Fruit fly (Drosophila melanogaster) whole organism, adult: ENCODE data around the gene CG32264.

ENCODE experiments used
- CG11617 ChIP-seq: fragments of 200-800 bp; sonication (Bioruptor generic); optimal IDR thresholded peaks from 2 replicates; lab custom pipeline; 2017; ENCODE audit warnings: mild to moderate bottlenecking, missing biosample characterization, missing genetic modification reagents, missing genetic modification characterization
- CG5204 ChIP-seq: fragments of 200-800 bp; sonication (Bioruptor generic); optimal IDR thresholded peaks from 2 replicates; lab custom pipeline; 2016; ENCODE audit warnings: missing biosample characterization, missing genetic modification characterization
- CG7045 ChIP-seq: fragments of 200-800 bp; sonication (Bioruptor generic); optimal IDR thresholded peaks from 2 replicates; lab custom pipeline; 2017; ENCODE audit warnings: missing biosample characterization, mild to moderate bottlenecking, missing genetic modification characterization
- CG7101 ChIP-seq: fragments of 200-800 bp; sonication (Bioruptor generic); optimal IDR thresholded peaks from 2 replicates; lab custom pipeline; 2018; ENCODE audit warnings: missing biosample characterization, mild to moderate bottlenecking, missing genetic modification characterization, moderate library complexity
- Clk ChIP-seq: fragments of 200-800 bp; sonication (Bioruptor generic); optimal IDR thresholded peaks from 2 replicates; lab custom pipeline; 2017; ENCODE audit warnings: missing biosample characterization, missing genetic modification characterization
- Hr96 ChIP-seq: fragments of 200-800 bp; sonication (Bioruptor generic); optimal IDR thresholded peaks from 2 replicates; lab custom pipeline; 2016; ENCODE audit warnings: missing biosample characterization, missing genetic modification characterization
- cic ChIP-seq: fragments of 200-800 bp; sonication (Bioruptor generic); optimal IDR thresholded peaks from 2 replicates; lab custom pipeline; 2017; ENCODE audit warnings: missing biosample characterization, mild to moderate bottlenecking, missing genetic modification characterization, moderate library complexity
- cnc ChIP-seq, 2 experiments: fragments of >200 bp; optimal IDR thresholded peaks; 2 replicates each; lab custom pipeline; 2017
- kay ChIP-seq: fragments of 200-800 bp; sonication (Bioruptor generic); peaks from one replicate; lab custom pipeline; 2016; ENCODE audit warnings: missing biosample characterization, missing genetic modification characterization, borderline replicate concordance
- ovo ChIP-seq: fragments of 200-800 bp; sonication (Bioruptor generic); optimal IDR thresholded peaks from 2 replicates; lab custom pipeline; 2016; ENCODE audit warnings: missing biosample characterization, missing genetic modification characterization
- pad ChIP-seq: fragments of 200-800 bp; sonication (Bioruptor generic); optimal IDR thresholded peaks from 3 replicates; lab custom pipeline; 2017; ENCODE audit warnings: missing biosample characterization, missing genetic modification characterization, mild to moderate bottlenecking, moderate library complexity, missing genetic modification reagents
- tj ChIP-seq: fragments of 200-800 bp; sonication (Bioruptor generic); optimal IDR thresholded peaks from 3 replicates; lab custom pipeline; 2017; ENCODE audit warnings: missing biosample characterization, mild to moderate bottlenecking, missing genetic modification characterization, moderate library complexity
- toe ChIP-seq: fragments of 200-800 bp; sonication (Bioruptor generic); optimal IDR thresholded peaks from 2 replicates; lab custom pipeline; 2016; ENCODE audit warnings: missing biosample characterization, missing genetic modification characterization

dm6 chr3L:3826541-3826940 is 20.3 kb upstream of the CG32264 start:
- TF ChIP-seq Hr96 (GFP tag; lab: Kevin White, UChicago) (no peak), CG7045 (GFP tag; lab: Kevin White, UChicago) (peak; percentile 90), tj (GFP tag; lab: Kevin White, UChicago) (peak; percentile 47), cic (GFP tag; lab: Kevin White, UChicago) (peak; percentile 38), CG5204 (GFP tag; lab: Kevin White, UChicago) (peak; percentile 57), pad (GFP tag; lab: Kevin White, UChicago) (peak; percentile 38), cnc (optimal IDR thresholded peaks at IDR 0.05; lab: Kevin White, UChicago) (no peak), kay (GFP tag; lab: Kevin White, UChicago) (no peak), CG11617 (GFP tag; lab: Kevin White, UChicago) (peak; percentile 68), CG7101 (tag; lab: Kevin White, UChicago) (peak; percentile 88), Clk (peak; percentile 52), toe (GFP tag; lab: Kevin White, UChicago) (no peak), ovo (no peak)
